Fruit fly (Drosophila melanogaster) whole organism, wandering third instar larva: ENCODE measurements around the gene CG7133.

Experiments used
- ey ChIP-seq: fragments of 200-800 bp; sonication (Bioruptor generic); optimal IDR thresholded peaks from 2 replicates; lab custom pipeline; 2016; ENCODE audit warnings: missing biosample characterization, missing genetic modification characterization
- fru ChIP-seq: fragments of 200-800 bp; sonication (Bioruptor generic); optimal IDR thresholded peaks from 3 replicates; lab custom pipeline; 2016; ENCODE audit warnings: missing biosample characterization, mild to moderate bottlenecking, missing genetic modification characterization
- psq ChIP-seq: fragments of 200-800 bp; sonication (Bioruptor generic); optimal IDR thresholded peaks from 3 replicates; lab custom pipeline; 2017; ENCODE audit warnings: missing biosample characterization, mild to moderate bottlenecking, missing genetic modification characterization, moderate library complexity

DNA sequence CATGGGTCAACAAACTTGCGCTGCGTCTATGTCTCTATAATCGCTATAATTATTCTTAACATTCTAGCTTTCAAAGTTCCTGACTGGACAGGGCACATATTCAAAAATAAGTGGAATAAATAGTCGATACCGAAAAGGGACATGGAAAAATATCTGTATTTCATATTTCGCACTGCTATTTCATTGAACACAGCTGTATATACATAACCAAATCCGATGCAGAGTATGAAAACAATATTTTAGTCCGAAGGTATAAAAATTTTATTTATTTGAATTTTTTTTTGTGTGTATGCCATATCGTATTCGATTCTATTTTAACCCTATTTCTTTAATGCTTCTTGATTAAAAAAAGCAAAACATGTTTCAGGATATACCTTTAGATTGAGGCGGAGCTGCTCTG lies 1.5 kb downstream of the CG7133 start:
- TF ChIP-seq ey (no peak), psq (no peak), fru (no peak)
